Fruit fly (Drosophila melanogaster): ENCODE measurements around the gene mRpS2.
A peak's percentile ranks its signal among the peaks of the same experiment; 100 is the strongest.

Gene mRpS2

dm6 chr2L:4823797-4824196 lies 26.4 kb downstream of the mRpS2 start:
- TF ChIP-seq CG8478 (optimal IDR thresholded peaks at IDR 0.05) (no peak), CTCF (optimal IDR thresholded peaks at IDR 0.05) (no peak)

dm6 chr2L:4822258-4822657 lies 28.0 kb downstream of the mRpS2 start:
- TF ChIP-seq CTCF (optimal IDR thresholded peaks at IDR 0.05) = no peak
- no peak for TF ChIP-seq CG8478 (optimal IDR thresholded peaks at IDR 0.05)

- TF ChIP-seq CTCF (optimal IDR thresholded peaks at IDR 0.05) (no peak), CG8478 (optimal IDR thresholded peaks at IDR 0.05) (no peak)
Measured at dm6 chr2L:4821757-4822156, 28.5 kb downstream of the mRpS2 start, which contains the start of gene CG15628. Gene CG15628 (plus strand): TSS chr2L:4821774.

dm6 chr2L:4821319-4821717 lies 28.9 kb downstream of the mRpS2 start:
- TF ChIP-seq CTCF (optimal IDR thresholded peaks at IDR 0.05) (no peak), CG8478 (optimal IDR thresholded peaks at IDR 0.05) (no peak)

dm6 chr2L:4820448-4821318 lies 29.5 kb downstream of the mRpS2 start:
- TF ChIP-seq CG8478 (optimal IDR thresholded peaks at IDR 0.05) (no peak), CTCF (optimal IDR thresholded peaks at IDR 0.05) (no peak)

- TF ChIP-seq CTCF (optimal IDR thresholded peaks at IDR 0.05) = no peak
Measured at dm6 chr2L:4819995-4820394, 30.2 kb downstream of the mRpS2 start.

dm6 chr2L:4818056-4818455 lies 32.2 kb downstream of the mRpS2 start, which contains the start of gene CG3225:
Gene CG3225 (minus strand): TSS chr2L:4818245.
- TF ChIP-seq CG8478 (optimal IDR thresholded peaks at IDR 0.05) (no peak), CTCF (optimal IDR thresholded peaks at IDR 0.05) (no peak)

dm6 chr2L:4813023-4813339 lies 37.2 kb downstream of the mRpS2 start:
- TF ChIP-seq CTCF (optimal IDR thresholded peaks at IDR 0.05) = no peak
- no peak for TF ChIP-seq CG8478 (optimal IDR thresholded peaks at IDR 0.05)

dm6 chr2L:4812261-4813022 lies 37.8 kb downstream of the mRpS2 start, which contains the start of gene CG15629:
Gene CG15629 (plus strand): TSS chr2L:4813009.
- TF ChIP-seq CTCF (optimal IDR thresholded peaks at IDR 0.05) = no peak
- no peak for TF ChIP-seq CG8478 (optimal IDR thresholded peaks at IDR 0.05)

dm6 chr2L:4811491-4812058 lies 38.6 kb downstream of the mRpS2 start:
- TF ChIP-seq CG8478 (optimal IDR thresholded peaks at IDR 0.05) = no peak
- no peak for TF ChIP-seq CTCF (optimal IDR thresholded peaks at IDR 0.05)

dm6 chr2L:4810697-4811490 lies 39.3 kb downstream of the mRpS2 start:
- no peak for TF ChIP-seq CTCF (optimal IDR thresholded peaks at IDR 0.05)
- TF ChIP-seq CG8478 (optimal IDR thresholded peaks at IDR 0.05) = no peak

dm6 chr2L:4810044-4810609 lies 40.1 kb downstream of the mRpS2 start:
- TF ChIP-seq CG8478 (optimal IDR thresholded peaks at IDR 0.05) (no peak), CTCF (optimal IDR thresholded peaks at IDR 0.05) (peak in 1 of 2 experiments; percentile 23)

- TF ChIP-seq CTCF (optimal IDR thresholded peaks at IDR 0.05) (no peak), CG8478 (optimal IDR thresholded peaks at IDR 0.05) (no peak)
Measured at dm6 chr2L:4807953-4808604, 42.1 kb downstream of the mRpS2 start.

dm6 chr2L:4806109-4806508 lies 44.1 kb downstream of the mRpS2 start:
- TF ChIP-seq CTCF (optimal IDR thresholded peaks at IDR 0.05) (no peak), CG8478 (optimal IDR thresholded peaks at IDR 0.05) (no peak)
